Fruit fly (Drosophila melanogaster): ENCODE data around the gene Sras.

Gene Sras

dm6 chr3L:5561341-5561740 is 2.2 kb upstream of the Sras start, which contains the start of gene sinu:
Gene sinu (minus strand): TSS chr3L:5561598.
- no peak for TF ChIP-seq Sox102F (GFP tag; optimal IDR thresholded peaks at IDR 0.05)
- TF ChIP-seq fkh (GFP tag; optimal IDR thresholded peaks at IDR 0.05): peak; percentile 37

- TF ChIP-seq svp (GFP tag) (peak; percentile 97), Sox102F (GFP tag; optimal IDR thresholded peaks at IDR 0.05) (no peak), cyc (GFP tag; optimal IDR thresholded peaks at IDR 0.05) (no peak), CG6163 (GFP tag; IDR thresholded peaks at IDR 0.05) (no peak), CG1621 (tag; optimal IDR thresholded peaks at IDR 0.05) (no peak), Smox (GFP tag; optimal IDR thresholded peaks at IDR 0.05) (no peak)
Measured at dm6 chr3L:5562584-5562983, 990 bp upstream of the Sras start.

dm6 chr3L:5565051-5565688 is 1.6 kb downstream of the Sras start, which contains the start of gene bc10:
Gene bc10 (plus strand): TSS chr3L:5565231.
- TF ChIP-seq CG8632 (GFP tag; optimal IDR thresholded peaks at IDR 0.05): no peak
- TF ChIP-seq achi (GFP tag; optimal IDR thresholded peaks at IDR 0.05): no peak
- peak; percentile 3 for TF ChIP-seq Sox14 (GFP tag; optimal IDR thresholded peaks at IDR 0.05)
- no peak for TF ChIP-seq CG6276 (GFP tag; optimal IDR thresholded peaks at IDR 0.05)
- TF ChIP-seq CG8319 (GFP tag; optimal IDR thresholded peaks at IDR 0.05): no peak
- peak; percentile 55 for TF ChIP-seq Eip78C (GFP tag)
- TF ChIP-seq CG10669 (GFP tag; optimal IDR thresholded peaks at IDR 0.05): no peak
- no peak for TF ChIP-seq ss (GFP tag; optimal IDR thresholded peaks at IDR 0.05)
- no peak for TF ChIP-seq Hr39 (GFP tag; optimal IDR thresholded peaks at IDR 0.05)
- no peak for TF ChIP-seq CG32006 (GFP tag; optimal IDR thresholded peaks at IDR 0.05)
- no peak for TF ChIP-seq CG6808 (GFP tag; optimal IDR thresholded peaks at IDR 0.05)
- TF ChIP-seq svp (GFP tag): peak; percentile 88
- no peak for TF ChIP-seq fd59A (GFP tag; optimal IDR thresholded peaks at IDR 0.05)
- TF ChIP-seq acj6 (GFP tag; optimal IDR thresholded peaks at IDR 0.05): no peak
- TF ChIP-seq fkh (GFP tag; optimal IDR thresholded peaks at IDR 0.05): peak; percentile 37
- TF ChIP-seq fd85E (GFP tag; optimal IDR thresholded peaks at IDR 0.05): no peak
- no peak for TF ChIP-seq CG16779 (tag; optimal IDR thresholded peaks at IDR 0.05)
- TF ChIP-seq CG11294 (GFP tag; IDR thresholded peaks at IDR 0.05): no peak
- TF ChIP-seq Hr38 (GFP tag; optimal IDR thresholded peaks at IDR 0.05): no peak
- no peak for TF ChIP-seq OdsH (GFP tag; optimal IDR thresholded peaks at IDR 0.05)
- TF ChIP-seq dsx (GFP tag; optimal IDR thresholded peaks at IDR 0.05; ENCODE audit: poor library complexity, severe bottlenecking): no peak

- TF ChIP-seq topi (GFP tag; optimal IDR thresholded peaks at IDR 0.05): no peak
- TF ChIP-seq Sox14 (GFP tag; optimal IDR thresholded peaks at IDR 0.05): no peak
- TF ChIP-seq Eip93F (GFP tag; optimal IDR thresholded peaks at IDR 0.05): no peak
- TF ChIP-seq Smox (GFP tag; optimal IDR thresholded peaks at IDR 0.05): no peak
Measured at dm6 chr3L:5568361-5568760, 4.8 kb downstream of the Sras start.

dm6 chr3L:5569724-5570123 is 6.2 kb downstream of the Sras start:
- TF ChIP-seq eg (GFP tag; IDR thresholded peaks at IDR 0.05) (0 out of 3 replicates have a peak, but pooled peaks have one; percentile 11), CG10669 (GFP tag; optimal IDR thresholded peaks at IDR 0.05) (no peak), vri (GFP tag; optimal IDR thresholded peaks at IDR 0.05) (peak; percentile 30), Eip78C (GFP tag) (peak; percentile 48), Smox (GFP tag; optimal IDR thresholded peaks at IDR 0.05) (no peak)

dm6 chr3L:5571051-5571450 is 7.5 kb downstream of the Sras start:
- peak; percentile 73 for TF ChIP-seq CG6854 (GFP tag; optimal IDR thresholded peaks at IDR 0.05)
- no peak for TF ChIP-seq Sox102F (GFP tag; optimal IDR thresholded peaks at IDR 0.05)
- TF ChIP-seq CG9139 (GFP tag; optimal IDR thresholded peaks at IDR 0.05): no peak
- TF ChIP-seq CG15336 (GFP tag; IDR thresholded peaks at IDR 0.05): peak; percentile 37; the same call in 1 of the 2 replicates
- TF ChIP-seq Met (GFP tag; optimal IDR thresholded peaks at IDR 0.05): peak; percentile 9
- no peak for TF ChIP-seq topi (GFP tag; optimal IDR thresholded peaks at IDR 0.05)
- TF ChIP-seq lz (GFP tag; optimal IDR thresholded peaks at IDR 0.05): no peak
- no peak for TF ChIP-seq Hr4 (GFP tag; optimal IDR thresholded peaks at IDR 0.05)
- TF ChIP-seq CG6163 (GFP tag; IDR thresholded peaks at IDR 0.05): peak; percentile 55; the same call in 1 of the 3 replicates
- TF ChIP-seq Eip78C (GFP tag): peak; percentile 10
- TF ChIP-seq net (GFP tag; optimal IDR thresholded peaks at IDR 0.05): peak; percentile 20
- TF ChIP-seq CG8119 (GFP tag; IDR thresholded peaks at IDR 0.05): 0 out of 3 replicates have a peak, but pooled peaks have one; percentile 46
- no peak for TF ChIP-seq CG31627 (GFP tag; optimal IDR thresholded peaks at IDR 0.05)
- TF ChIP-seq eg (GFP tag; IDR thresholded peaks at IDR 0.05): peak; percentile 45; the same call in 2 of the 3 replicates
- no peak for TF ChIP-seq CG3032 (tag; optimal IDR thresholded peaks at IDR 0.05)
- peak; percentile 85 for TF ChIP-seq vri (GFP tag; optimal IDR thresholded peaks at IDR 0.05)
- TF ChIP-seq fd85E (GFP tag; optimal IDR thresholded peaks at IDR 0.05): no peak
- peak; percentile 9 for TF ChIP-seq Lpt (GFP tag; optimal IDR thresholded peaks at IDR 0.05)
